Worm (Caenorhabditis elegans) whole organism, young adult: ENCODE measurements around the gene col-147.

Source experiments
- F39B2.1 ChIP-seq: fragments of 200-800 bp; sonication (Bioruptor generic); IDR thresholded peaks from 2 replicates; pipeline ENCODE4 v1.3.6; 2022; ENCODE audit warnings: missing genetic modification reagents, missing genetic modification characterization, missing compliant biosample characterization
- ekl-4 ChIP-seq: fragments of 200-800 bp; sonication (Bioruptor generic); IDR thresholded peaks from 2 replicates; pipeline ENCODE4 v1.3.6; 2022; ENCODE audit warnings: missing genetic modification reagents, missing genetic modification characterization, missing compliant biosample characterization

DNA sequence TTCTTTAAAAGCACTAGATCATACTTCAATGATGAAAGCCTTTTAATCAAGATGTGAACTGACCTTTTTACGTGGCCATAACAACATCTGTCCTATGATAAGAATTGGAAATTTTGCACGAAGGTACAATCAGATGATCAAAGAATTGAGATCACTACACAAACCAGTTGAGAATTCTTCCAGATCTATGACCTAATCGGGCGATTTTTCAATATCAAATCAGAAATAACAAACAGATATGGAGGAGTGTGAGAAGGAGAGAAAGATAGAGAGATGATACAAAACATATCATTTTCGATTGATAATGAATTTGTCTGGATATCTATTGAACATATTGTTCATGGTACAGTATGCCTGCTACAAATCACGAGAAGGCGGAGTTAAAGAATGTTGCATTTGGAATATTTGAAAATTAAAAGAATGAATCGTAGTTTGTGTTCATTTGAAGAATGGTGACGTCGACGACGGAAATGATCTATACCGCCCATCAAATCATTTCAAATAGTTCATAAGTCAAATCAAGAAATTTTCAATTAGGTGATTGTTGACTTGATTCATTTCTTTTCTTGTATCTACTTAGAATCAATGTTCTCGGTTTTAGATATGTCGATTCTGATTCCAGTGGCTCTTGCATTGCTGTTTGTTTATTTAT lies 21.1 kb upstream of the col-147 start, which contains the start of gene cyp-29A4:
- TF ChIP-seq ekl-4 (GFP tag; lab: Robert Waterston, UW) (no peak), F39B2.1 (GFP tag; lab: Robert Waterston, UW) (no peak)
